Fruit fly (Drosophila melanogaster): ENCODE measurements around the gene Msp300.

Gene Msp300

dm6 chr2L:5252399-5253030, 151.8 kb downstream of the Msp300 start (continued):
- no peak for TF ChIP-seq CG12236 (GFP tag; optimal IDR thresholded peaks at IDR 0.05)
- no peak for TF ChIP-seq H15 (GFP tag; IDR thresholded peaks at IDR 0.05)
- TF ChIP-seq danr (GFP tag; IDR thresholded peaks at IDR 0.05) = no peak
- no peak for TF ChIP-seq CG17186 (GFP tag; optimal IDR thresholded peaks at IDR 0.05)
- TF ChIP-seq Ets97D (GFP tag; optimal IDR thresholded peaks at IDR 0.05) = no peak
- no peak for TF ChIP-seq Nf-YB (GFP tag; optimal IDR thresholded peaks at IDR 0.05)
- no peak for TF ChIP-seq so (GFP tag; IDR thresholded peaks at IDR 0.05)
- TF ChIP-seq CG6272 (GFP tag; IDR thresholded peaks at IDR 0.05) = no peak
- TF ChIP-seq E2f2 (GFP tag; IDR thresholded peaks at IDR 0.05) = no peak
- no peak for TF ChIP-seq CG18619 (GFP tag; optimal IDR thresholded peaks at IDR 0.05)
- TF ChIP-seq dm (GFP tag; optimal IDR thresholded peaks at IDR 0.05) = no peak
- no peak for TF ChIP-seq CG12071 (GFP tag; optimal IDR thresholded peaks at IDR 0.05)
- no peak for TF ChIP-seq ATbp (GFP tag; optimal IDR thresholded peaks at IDR 0.05)
- TF ChIP-seq CG13296 (GFP tag; optimal IDR thresholded peaks at IDR 0.05) = no peak
- peak; percentile 59 for TF ChIP-seq corto (GFP tag; optimal IDR thresholded peaks at IDR 0.05)
- no peak for TF ChIP-seq dati (GFP tag; IDR thresholded peaks at IDR 0.05)
- TF ChIP-seq row (GFP tag; IDR thresholded peaks at IDR 0.05) = no peak
- TF ChIP-seq Ets65A (GFP tag) = peak; percentile 27
- no peak for TF ChIP-seq tin (GFP tag; optimal IDR thresholded peaks at IDR 0.05)
- no peak for TF ChIP-seq CG10366 (GFP tag; IDR thresholded peaks at IDR 0.05)
- TF ChIP-seq CG10979 (tag; optimal IDR thresholded peaks at IDR 0.05) = no peak
- no peak for TF ChIP-seq HLHmδ (GFP tag; optimal IDR thresholded peaks at IDR 0.05)
- TF ChIP-seq CG2120 (GFP tag; optimal IDR thresholded peaks at IDR 0.05) = no peak
- TF ChIP-seq crp (GFP tag; optimal IDR thresholded peaks at IDR 0.05) = no peak
- TF ChIP-seq Rx (GFP tag; IDR thresholded peaks at IDR 0.05) = no peak
- no peak for TF ChIP-seq run (tag; optimal IDR thresholded peaks at IDR 0.05)
- no peak for TF ChIP-seq CG4707 (GFP tag; optimal IDR thresholded peaks at IDR 0.05)
- no peak for TF ChIP-seq sob (GFP tag; IDR thresholded peaks at IDR 0.05)
- TF ChIP-seq CG17612 (GFP tag; IDR thresholded peaks at IDR 0.05) = no peak
- TF ChIP-seq Antp (GFP tag; optimal IDR thresholded peaks at IDR 0.05) = no peak
- no peak for TF ChIP-seq ash1 (GFP tag; optimal IDR thresholded peaks at IDR 0.05)
- no peak for TF ChIP-seq CG4820 (GFP tag; optimal IDR thresholded peaks at IDR 0.05)
- TF ChIP-seq CG10462 (GFP tag; optimal IDR thresholded peaks at IDR 0.05) = no peak
- TF ChIP-seq CG6765 (GFP tag; optimal IDR thresholded peaks at IDR 0.05) = no peak
- TF ChIP-seq CG10654 (GFP tag; optimal IDR thresholded peaks at IDR 0.05) = no peak
- no peak for TF ChIP-seq prd (optimal IDR thresholded peaks at IDR 0.05)
- no peak for TF ChIP-seq prd (GFP tag; IDR thresholded peaks at IDR 0.05)
- TF ChIP-seq Dref (GFP tag; IDR thresholded peaks at IDR 0.05) = 0 out of 2 replicates have a peak, but pooled peaks have one; percentile 4
- no peak for TF ChIP-seq Bteb2 (GFP tag; optimal IDR thresholded peaks at IDR 0.05)
- TF ChIP-seq slbo (GFP tag; IDR thresholded peaks at IDR 0.05) = no peak
- no peak for TF ChIP-seq CG2889 (GFP tag; IDR thresholded peaks at IDR 0.05)
- TF ChIP-seq bsh (GFP tag; optimal IDR thresholded peaks at IDR 0.05) = peak in 1 of 2 experiments; percentile 35
- peak; percentile 66 for TF ChIP-seq lbe (GFP tag; optimal IDR thresholded peaks at IDR 0.05)
- TF ChIP-seq Mrtf (GFP tag; IDR thresholded peaks at IDR 0.05) = no peak
- TF ChIP-seq CG12744 (GFP tag; optimal IDR thresholded peaks at IDR 0.05) = no peak
- no peak for TF ChIP-seq CG1602 (GFP tag; optimal IDR thresholded peaks at IDR 0.05)

Measured in whole organism, embryonic.